Fruit fly (Drosophila melanogaster) whole organism, embryonic: Measurements from ENCODE around the gene Tmtc2.

ENCODE experiments used
- Ada2b ChIP-seq: fragments of 200-800 bp; sonication (Bioruptor generic); IDR thresholded peaks from 2 replicates; pipeline ENCODE4 v1.3.6; 2022; ENCODE audit warnings: missing biosample characterization, missing genetic modification characterization
- Atf3 ChIP-seq: fragments of 200-800 bp; sonication (Bioruptor generic); optimal IDR thresholded peaks from 3 replicates; lab custom pipeline; 2016; ENCODE audit warnings: missing biosample characterization, missing genetic modification characterization
- CG10147 ChIP-seq: fragments of 200-800 bp; sonication (Bioruptor generic); optimal IDR thresholded peaks from 2 replicates; lab custom pipeline; 2019; ENCODE audit warnings: missing biosample characterization, mild to moderate bottlenecking, missing genetic modification characterization, moderate library complexity
- CG10274 ChIP-seq: fragments of 200-800 bp; sonication (Bioruptor generic); optimal IDR thresholded peaks from 3 replicates; lab custom pipeline; 2017; ENCODE audit warnings: missing biosample characterization, mild to moderate bottlenecking, missing genetic modification characterization
- CG10654 ChIP-seq: fragments of 200-800 bp; sonication (Bioruptor generic); optimal IDR thresholded peaks from 2 replicates; lab custom pipeline; 2016; ENCODE audit warnings: missing biosample characterization, missing genetic modification characterization
- CG10979 ChIP-seq: fragments of 200-800 bp; sonication (Bioruptor generic); optimal IDR thresholded peaks from 2 replicates; lab custom pipeline; 2018; ENCODE audit warnings: missing biosample characterization, mild to moderate bottlenecking, missing genetic modification characterization, moderate library complexity
- CG11398 ChIP-seq: fragments of 200-800 bp; sonication (Bioruptor generic); optimal IDR thresholded peaks from 2 replicates; lab custom pipeline; 2016; ENCODE audit warnings: missing biosample characterization, missing genetic modification characterization
- CG11696 ChIP-seq: fragments of 200-800 bp; sonication (Bioruptor generic); IDR thresholded peaks from 2 replicates; pipeline ENCODE4 v1.3.6; 2022; ENCODE audit warnings: missing biosample characterization, missing genetic modification characterization
- CG12659 ChIP-seq: fragments of 200-800 bp; sonication (Bioruptor generic); optimal IDR thresholded peaks from 3 replicates; lab custom pipeline; 2017; ENCODE audit warnings: mild to moderate bottlenecking, missing biosample characterization, missing genetic modification reagents, missing genetic modification characterization
- CG13775 ChIP-seq: fragments of 200-800 bp; sonication (Bioruptor generic); optimal IDR thresholded peaks from 3 replicates; lab custom pipeline; 2017; ENCODE audit warnings: missing biosample characterization, mild to moderate bottlenecking, missing genetic modification characterization
- CG13894 ChIP-seq: fragments of 200-800 bp; sonication (Bioruptor generic); optimal IDR thresholded peaks from 3 replicates; lab custom pipeline; 2018; ENCODE audit warnings: missing biosample characterization, mild to moderate bottlenecking, missing genetic modification characterization, moderate library complexity
- CG14667 ChIP-seq: fragments of 200-800 bp; sonication (Bioruptor generic); IDR thresholded peaks from 2 replicates; pipeline ENCODE4 v1.3.6; 2022; ENCODE audit warnings: missing biosample characterization, missing genetic modification characterization
- CG14860 ChIP-seq: fragments of 200-800 bp; sonication (Bioruptor generic); IDR thresholded peaks from 3 replicates; pipeline ENCODE4 v1.3.6; 2022; ENCODE audit warnings: missing biosample characterization, missing genetic modification characterization; ENCODE audit not compliant: partially characterized antibody
- CG15514 ChIP-seq: fragments of 200-800 bp; sonication (Bioruptor generic); optimal IDR thresholded peaks from 3 replicates; lab custom pipeline; 2017; ENCODE audit warnings: missing biosample characterization, missing genetic modification characterization, mild to moderate bottlenecking, moderate library complexity, missing genetic modification reagents
- CG1602 ChIP-seq: fragments of 200-800 bp; sonication (Bioruptor generic); optimal IDR thresholded peaks from 3 replicates; lab custom pipeline; 2016; ENCODE audit warnings: missing biosample characterization, missing genetic modification characterization
- CG16863 ChIP-seq: fragments of 200-800 bp; sonication (Bioruptor generic); optimal IDR thresholded peaks from 3 replicates; lab custom pipeline; 2016; ENCODE audit warnings: missing biosample characterization, missing genetic modification characterization
- CG18599 ChIP-seq: fragments of 200-800 bp; sonication (Bioruptor generic); optimal IDR thresholded peaks from 3 replicates; lab custom pipeline; 2017; ENCODE audit warnings: missing biosample characterization, missing genetic modification characterization, mild to moderate bottlenecking, moderate library complexity, missing genetic modification reagents
- CG2875 ChIP-seq: fragments of 200-800 bp; sonication (Bioruptor generic); optimal IDR thresholded peaks from 2 replicates; lab custom pipeline; 2017; ENCODE audit warnings: missing biosample characterization, mild to moderate bottlenecking, missing genetic modification characterization, missing genetic modification reagents
- CG33557 ChIP-seq: fragments of 200-800 bp; sonication (Bioruptor generic); optimal IDR thresholded peaks from 2 replicates; lab custom pipeline; 2019; ENCODE audit warnings: missing biosample characterization, mild to moderate bottlenecking, missing genetic modification characterization, moderate library complexity
- CG6683 ChIP-seq: fragments of 200-800 bp; sonication (Bioruptor generic); optimal IDR thresholded peaks from 2 replicates; lab custom pipeline; 2017; ENCODE audit warnings: missing biosample characterization, mild to moderate bottlenecking, missing genetic modification characterization, missing genetic modification reagents
- CG7271 ChIP-seq: fragments of 200-800 bp; sonication (Bioruptor generic); optimal IDR thresholded peaks from 2 replicates; lab custom pipeline; 2018; ENCODE audit warnings: missing biosample characterization, mild to moderate bottlenecking, missing genetic modification characterization, moderate library complexity
- CG8944 ChIP-seq: fragments of 200-800 bp; sonication (Bioruptor generic); optimal IDR thresholded peaks from 3 replicates; lab custom pipeline; 2016; ENCODE audit warnings: missing biosample characterization, missing genetic modification characterization
- Camta ChIP-seq: fragments of 200-800 bp; sonication (Bioruptor generic); optimal IDR thresholded peaks from 2 replicates; lab custom pipeline; 2016; ENCODE audit warnings: missing biosample characterization, missing genetic modification characterization
- Chrac-16 ChIP-seq: fragments of 200-800 bp; sonication (Bioruptor generic); optimal IDR thresholded peaks from 3 replicates; lab custom pipeline; 2016; ENCODE audit warnings: missing biosample characterization, missing genetic modification characterization
- CrebB ChIP-seq: fragments of 200-800 bp; sonication (Bioruptor generic); optimal IDR thresholded peaks from 3 replicates; lab custom pipeline; 2018; ENCODE audit warnings: missing biosample characterization, mild to moderate bottlenecking, missing genetic modification characterization
- Elba2 ChIP-seq: fragments of 200-800 bp; sonication (Bioruptor generic); optimal IDR thresholded peaks from 3 replicates; lab custom pipeline; 2016; ENCODE audit warnings: missing biosample characterization, missing genetic modification characterization
- Fer2 ChIP-seq: fragments of 200-800 bp; sonication (Bioruptor generic); optimal IDR thresholded peaks from 2 replicates; lab custom pipeline; 2018; ENCODE audit warnings: missing biosample characterization, mild to moderate bottlenecking, missing genetic modification characterization, moderate library complexity
- MBD-R2 ChIP-seq: fragments of 200-800 bp; sonication (Bioruptor generic); IDR thresholded peaks from 2 replicates; pipeline ENCODE4 v1.3.6; 2022; ENCODE audit warnings: missing biosample characterization, missing genetic modification characterization
- NC2β ChIP-seq: fragments of 200-800 bp; sonication (Bioruptor generic); optimal IDR thresholded peaks from 2 replicates; lab custom pipeline; 2016; ENCODE audit warnings: missing biosample characterization, missing genetic modification characterization
- NK7.1 ChIP-seq: fragments of 200-800 bp; sonication (Bioruptor generic); optimal IDR thresholded peaks from 3 replicates; lab custom pipeline; 2016; ENCODE audit warnings: missing biosample characterization, missing genetic modification characterization
- Neu2 ChIP-seq: fragments of 200-800 bp; sonication (Bioruptor generic); optimal IDR thresholded peaks from 3 replicates; lab custom pipeline; 2016; ENCODE audit warnings: missing biosample characterization, missing genetic modification characterization, borderline replicate concordance
- Optix ChIP-seq: fragments of 200-800 bp; sonication (Bioruptor generic); IDR thresholded peaks from 3 replicates; pipeline ENCODE4 v1.3.6; 2022; ENCODE audit warnings: missing biosample characterization, missing genetic modification characterization
- Ptx1 ChIP-seq: fragments of 200-800 bp; sonication (Bioruptor generic); IDR thresholded peaks from 2 replicates; pipeline ENCODE4 v1.3.6; 2022; ENCODE audit warnings: missing biosample characterization, missing genetic modification characterization
- Sox102F ChIP-seq: fragments of 200-800 bp; sonication (Bioruptor generic); optimal IDR thresholded peaks from 2 replicates; lab custom pipeline; 2018; ENCODE audit warnings: missing biosample characterization, mild to moderate bottlenecking, missing genetic modification characterization, moderate library complexity
- Xrp1 ChIP-seq: fragments of 200-800 bp; sonication (Bioruptor generic); IDR thresholded peaks from 2 replicates; pipeline ENCODE4 v1.3.6; 2022; ENCODE audit warnings: missing biosample characterization, missing genetic modification characterization
- ap ChIP-seq: fragments of 200-800 bp; sonication (Bioruptor generic); IDR thresholded peaks from 2 replicates; pipeline ENCODE4 v1.3.6; 2022; ENCODE audit warnings: missing biosample characterization, missing genetic modification characterization
- cas ChIP-seq: fragments of 200-800 bp; sonication (Bioruptor generic); IDR thresholded peaks from 2 replicates; pipeline ENCODE4 v1.3.6; 2022; ENCODE audit warnings: missing biosample characterization, missing genetic modification characterization
- cato ChIP-seq: fragments of 200-800 bp; sonication (Bioruptor generic); optimal IDR thresholded peaks from 2 replicates; lab custom pipeline; 2016; ENCODE audit warnings: missing biosample characterization, missing genetic modification characterization, borderline replicate concordance
- dmrt99B ChIP-seq: fragments of 200-800 bp; sonication (Bioruptor generic); optimal IDR thresholded peaks from 2 replicates; lab custom pipeline; 2018; ENCODE audit warnings: missing biosample characterization, mild to moderate bottlenecking, missing genetic modification characterization, moderate library complexity
- jigr1 ChIP-seq: fragments of 200-800 bp; sonication (Bioruptor generic); IDR thresholded peaks from 3 replicates; pipeline ENCODE4 v1.3.6; 2022; ENCODE audit warnings: missing biosample characterization, missing genetic modification characterization
- jumu ChIP-seq: fragments of 200-800 bp; sonication (Bioruptor generic); optimal IDR thresholded peaks from 3 replicates; lab custom pipeline; 2016; ENCODE audit warnings: missing biosample characterization, missing genetic modification characterization
- kah ChIP-seq: fragments of 200-800 bp; sonication (Bioruptor generic); optimal IDR thresholded peaks from 2 replicates; lab custom pipeline; 2018; ENCODE audit warnings: missing biosample characterization, mild to moderate bottlenecking, missing genetic modification characterization
- lmd ChIP-seq: fragments of 200-800 bp; sonication (Bioruptor generic); IDR thresholded peaks from 2 replicates; pipeline ENCODE4 v1.3.6; 2022; ENCODE audit warnings: missing biosample characterization, missing genetic modification characterization
- nmo ChIP-seq: fragments of 200-800 bp; sonication (Bioruptor generic); optimal IDR thresholded peaks from 2 replicates; lab custom pipeline; 2018; ENCODE audit warnings: missing biosample characterization, mild to moderate bottlenecking, missing genetic modification characterization, moderate library complexity
- sc ChIP-seq, 3 experiments: fragments of >200 bp in 2 of 3; fragments of 200-800 bp in 1 of 3; sonication (Bioruptor generic) in 1 of 3; optimal IDR thresholded peaks; 2 replicates in 2 of 3; 3 replicates in 1 of 3; lab custom pipeline; 2017; ENCODE audit warnings: mild to moderate bottlenecking in 1 of 3, missing biosample characterization in 1 of 3, missing genetic modification characterization in 1 of 3, missing genetic modification reagents in 1 of 3
- sens ChIP-seq: fragments of 200-800 bp; sonication (Bioruptor generic); peaks from one replicate; lab custom pipeline; 2016; ENCODE audit warnings: missing biosample characterization, missing genetic modification characterization
- sisA ChIP-seq: fragments of 200-800 bp; sonication (Bioruptor generic); IDR thresholded peaks from 2 replicates; pipeline ENCODE4 v1.3.6; 2022; ENCODE audit warnings: missing biosample characterization, missing genetic modification characterization
- stc ChIP-seq: fragments of 200-800 bp; sonication (Bioruptor generic); IDR thresholded peaks from 2 replicates; pipeline ENCODE4 v1.3.6; 2022; ENCODE audit warnings: missing biosample characterization, missing genetic modification characterization
- tup ChIP-seq: fragments of 200-800 bp; sonication (Bioruptor generic); optimal IDR thresholded peaks from 2 replicates; lab custom pipeline; 2016; ENCODE audit warnings: missing biosample characterization, mild to moderate bottlenecking, missing genetic modification characterization, moderate library complexity
- vvl ChIP-seq: fragments of 200-800 bp; sonication (Bioruptor generic); IDR thresholded peaks from 2 replicates; pipeline ENCODE4 v1.3.6; 2022; ENCODE audit warnings: missing biosample characterization, missing genetic modification characterization
- yki ChIP-seq: fragments of >200 bp; optimal IDR thresholded peaks from 3 replicates; lab custom pipeline; 2018

Gene Tmtc2

DNA sequence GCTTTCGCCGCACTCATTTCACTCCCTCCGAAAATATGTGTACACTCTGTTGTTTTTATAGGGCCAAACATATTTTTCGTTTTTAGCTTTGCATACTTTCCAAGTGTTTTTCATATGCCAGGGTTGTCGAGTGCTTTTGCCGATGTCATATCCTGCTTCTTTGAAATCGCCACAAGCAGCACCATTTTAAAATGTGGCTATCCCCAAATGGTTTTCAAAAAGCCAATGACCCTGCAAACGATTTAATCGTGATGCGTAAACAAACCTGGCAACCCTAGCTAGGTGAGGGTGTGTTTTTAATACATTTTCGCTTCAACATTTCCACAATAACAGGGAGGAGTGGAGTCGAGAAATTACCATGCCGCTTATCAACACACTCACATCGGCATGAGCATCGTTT, 30.1 kb upstream of the Tmtc2 start (continued):
- TF ChIP-seq CG10147 (GFP tag; lab: Kevin White, UChicago) (peak; percentile 40), CG13775 (GFP tag; lab: Kevin White, UChicago) (peak; percentile 4), jumu (GFP tag; lab: Kevin White, UChicago) (no peak), Optix (GFP tag; lab: Robert Waterston, UW) (peak; percentile 50; the same call in 1 of the 3 replicates), CG1602 (GFP tag; lab: Kevin White, UChicago) (no peak), CG15514 (GFP tag; lab: Kevin White, UChicago) (peak; percentile 31), sc (optimal IDR thresholded peaks at IDR 0.05; lab: Kevin White, UChicago) (no peak), sc (GFP tag; optimal IDR thresholded peaks at IDR 0.05; lab: Kevin White, UChicago) (no peak), CG7271 (tag; lab: Kevin White, UChicago) (no peak), Chrac-16 (GFP tag; lab: Kevin White, UChicago) (no peak), CG10654 (GFP tag; lab: Kevin White, UChicago) (no peak), vvl (peak; percentile 42), Sox102F (GFP tag; lab: Kevin White, UChicago) (peak; percentile 53), CrebB (tag; lab: Kevin White, UChicago) (no peak), CG11696 (GFP tag; lab: Robert Waterston, UW) (peak; percentile 34; the same call in 1 of the 2 replicates), CG10274 (GFP tag; lab: Kevin White, UChicago) (no peak), jigr1 (GFP tag; lab: Robert Waterston, UW) (no peak), Ptx1 (GFP tag; lab: Robert Waterston, UW) (no peak; the same call in 1 of the 2 replicates), Neu2 (GFP tag; lab: Kevin White, UChicago) (no peak), sens (peak; percentile 72), lmd (GFP tag; lab: Robert Waterston, UW) (peak; percentile 30), sisA (GFP tag; lab: Robert Waterston, UW) (peak; percentile 39; the same call in 1 of the 2 replicates), CG16863 (GFP tag; lab: Kevin White, UChicago) (no peak), CG14860 (GFP tag; lab: Robert Waterston, UW) (no peak), CG33557 (GFP tag; lab: Kevin White, UChicago) (no peak), cato (GFP tag; lab: Kevin White, UChicago) (no peak), nmo (GFP tag; lab: Kevin White, UChicago) (peak; percentile 16), NK7.1 (no peak), CG18599 (peak; percentile 78), CG6683 (GFP tag; lab: Kevin White, UChicago) (no peak), CG10979 (tag; lab: Kevin White, UChicago) (peak; percentile 15), yki (no peak), Atf3 (no peak), ap (0 out of 2 replicates have a peak, but pooled peaks have one; percentile 27), CG11398 (GFP tag; lab: Kevin White, UChicago) (no peak), CG12659 (GFP tag; lab: Kevin White, UChicago) (peak; percentile 15), CG2875 (no peak), NC2β (GFP tag; lab: Kevin White, UChicago) (no peak), kah (GFP tag; lab: Kevin White, UChicago) (no peak), tup (GFP tag; lab: Kevin White, UChicago) (no peak), cas (GFP tag; lab: Robert Waterston, UW) (no peak), CG14667 (GFP tag; lab: Robert Waterston, UW) (no peak), CG13894 (tag; lab: Kevin White, UChicago) (peak; percentile 47), Fer2 (tag; lab: Kevin White, UChicago) (no peak), Ada2b (GFP tag; lab: Robert Waterston, UW) (peak; percentile 39; the same call in 1 of the 2 replicates), Elba2 (GFP tag; lab: Kevin White, UChicago) (no peak), Camta (peak; percentile 8), MBD-R2 (GFP tag; lab: Robert Waterston, UW) (no peak), Xrp1 (GFP tag; lab: Robert Waterston, UW) (0 out of 2 replicates have a peak, but pooled peaks have one; percentile 58), stc (GFP tag; lab: Robert Waterston, UW) (peak; percentile 50; the same call in 1 of the 2 replicates), dmrt99B (tag; lab: Kevin White, UChicago) (peak; percentile 55), CG8944 (no peak)
